Fruit fly (Drosophila melanogaster) whole organism, embryonic: ENCODE measurements around the gene CG11842.

ENCODE experiments used
- Aef1 ChIP-seq: fragments of 200-800 bp; sonication (Bioruptor generic); IDR thresholded peaks from 3 replicates; pipeline ENCODE4 v1.3.6; 2022; ENCODE audit warnings: missing biosample characterization, missing genetic modification characterization
- CG10321 ChIP-seq: fragments of 200-800 bp; sonication (Bioruptor generic); IDR thresholded peaks from 2 replicates; pipeline ENCODE4 v1.3.6; 2022; ENCODE audit warnings: missing biosample characterization, missing genetic modification characterization
- CG12219 ChIP-seq: fragments of 200-800 bp; sonication (Bioruptor generic); optimal IDR thresholded peaks from 3 replicates; lab custom pipeline; 2018; ENCODE audit warnings: missing biosample characterization, mild to moderate bottlenecking, missing genetic modification characterization
- CG1233 ChIP-seq: fragments of 200-800 bp; sonication (Bioruptor generic); optimal IDR thresholded peaks from 4 replicates; lab custom pipeline; 2018; ENCODE audit warnings: missing biosample characterization, mild to moderate bottlenecking, missing genetic modification characterization
- CG14860 ChIP-seq: fragments of 200-800 bp; sonication (Bioruptor generic); IDR thresholded peaks from 3 replicates; pipeline ENCODE4 v1.3.6; 2022; ENCODE audit warnings: missing biosample characterization, missing genetic modification characterization; ENCODE audit not compliant: partially characterized antibody
- CG17568 ChIP-seq: fragments of 200-800 bp; sonication (Bioruptor generic); optimal IDR thresholded peaks from 2 replicates; lab custom pipeline; 2018; ENCODE audit warnings: missing biosample characterization, mild to moderate bottlenecking, missing genetic modification characterization, moderate library complexity
- CG17802 ChIP-seq: fragments of 200-800 bp; sonication (Bioruptor generic); optimal IDR thresholded peaks from 2 replicates; lab custom pipeline; 2018; ENCODE audit warnings: missing biosample characterization, mild to moderate bottlenecking, missing genetic modification characterization, moderate library complexity
- CG18764 ChIP-seq: fragments of 200-800 bp; sonication (Bioruptor generic); optimal IDR thresholded peaks from 3 replicates; lab custom pipeline; 2016; ENCODE audit warnings: missing biosample characterization, missing genetic modification characterization
- CG2199 ChIP-seq: fragments of 200-800 bp; sonication (Bioruptor generic); IDR thresholded peaks from 3 replicates; pipeline ENCODE4 v1.3.6; 2022; ENCODE audit warnings: missing biosample characterization, missing genetic modification characterization
- CG30431 ChIP-seq: fragments of 200-800 bp; sonication (Bioruptor generic); optimal IDR thresholded peaks from 2 replicates; lab custom pipeline; 2017; ENCODE audit warnings: missing biosample characterization, missing genetic modification characterization
- CG31224 ChIP-seq: fragments of 200-800 bp; sonication (Bioruptor generic); IDR thresholded peaks from 2 replicates; pipeline ENCODE4 v1.3.6; 2022; ENCODE audit warnings: missing biosample characterization, missing genetic modification characterization
- CG32772 ChIP-seq: fragments of 200-800 bp; sonication (Bioruptor generic); IDR thresholded peaks from 2 replicates; pipeline ENCODE4 v1.3.6; 2022; ENCODE audit warnings: missing biosample characterization, missing genetic modification characterization
- CG3407 ChIP-seq: fragments of 200-800 bp; sonication (Bioruptor generic); optimal IDR thresholded peaks from 2 replicates; lab custom pipeline; 2018; ENCODE audit warnings: missing biosample characterization, mild to moderate bottlenecking, missing genetic modification characterization
- CG3838 ChIP-seq: fragments of 200-800 bp; sonication (Bioruptor generic); optimal IDR thresholded peaks from 3 replicates; lab custom pipeline; 2016; ENCODE audit warnings: missing biosample characterization, missing genetic modification characterization
- CG4328 ChIP-seq: fragments of 200-800 bp; sonication (Bioruptor generic); optimal IDR thresholded peaks from 3 replicates; lab custom pipeline; 2017; ENCODE audit warnings: missing biosample characterization, missing genetic modification reagents, missing genetic modification characterization
- CG4360 ChIP-seq: fragments of 200-800 bp; sonication (Bioruptor generic); IDR thresholded peaks from 2 replicates; pipeline ENCODE4 v1.3.6; 2022; ENCODE audit warnings: missing biosample characterization, missing genetic modification characterization
- CG6854 ChIP-seq: fragments of 200-800 bp; sonication (Bioruptor generic); optimal IDR thresholded peaks from 3 replicates; lab custom pipeline; 2017; ENCODE audit warnings: missing biosample characterization, mild to moderate bottlenecking, missing genetic modification characterization
- CG7372 ChIP-seq: fragments of 200-800 bp; sonication (Bioruptor generic); IDR thresholded peaks from 2 replicates; pipeline ENCODE4 v1.3.6; 2022; ENCODE audit warnings: missing biosample characterization, missing genetic modification characterization
- CG8924 ChIP-seq: fragments of 200-800 bp; optimal IDR thresholded peaks from 3 replicates; lab custom pipeline; 2019; ENCODE audit warnings: missing biosample characterization, mild to moderate bottlenecking, missing genetic modification characterization, moderate library complexity
- Chrac-16 ChIP-seq: fragments of 200-800 bp; sonication (Bioruptor generic); optimal IDR thresholded peaks from 3 replicates; lab custom pipeline; 2016; ENCODE audit warnings: missing biosample characterization, missing genetic modification characterization
- E2f1 ChIP-seq: fragments of 200-800 bp; sonication (Bioruptor generic); IDR thresholded peaks from 2 replicates; pipeline ENCODE4 v1.3.6; 2022; ENCODE audit warnings: missing biosample characterization, missing genetic modification characterization
- Ets65A ChIP-seq: fragments of 200-800 bp; sonication (Bioruptor generic); peaks from one replicate; lab custom pipeline; 2016; ENCODE audit warnings: missing biosample characterization, missing genetic modification characterization
- HHEX ChIP-seq: fragments of 200-800 bp; sonication (Bioruptor generic); optimal IDR thresholded peaks from 3 replicates; lab custom pipeline; 2017; ENCODE audit warnings: missing biosample characterization, mild to moderate bottlenecking, missing genetic modification characterization, missing genetic modification reagents
- Hmr ChIP-seq: fragments of 200-800 bp; sonication (Bioruptor generic); optimal IDR thresholded peaks from 3 replicates; lab custom pipeline; 2017; ENCODE audit warnings: mild to moderate bottlenecking, missing biosample characterization, missing genetic modification reagents, missing genetic modification characterization
- Hr78 ChIP-seq, 2 experiments: fragments of 200-800 bp in 1 of 2; fragments of >200 bp in 1 of 2; sonication (Bioruptor generic) in 1 of 2; optimal IDR thresholded peaks; 2 replicates each; lab custom pipeline; 2017 to 2019; ENCODE audit warnings: missing biosample characterization in 2 of 2, missing genetic modification characterization in 2 of 2, mild to moderate bottlenecking in 1 of 2, moderate library complexity in 1 of 2
- Kr ChIP-seq: fragments of 200-800 bp; sonication (Bioruptor generic); optimal IDR thresholded peaks from 2 replicates; lab custom pipeline; 2017; ENCODE audit warnings: missing biosample characterization, mild to moderate bottlenecking, missing genetic modification characterization
- Lim3 ChIP-seq: fragments of 200-800 bp; sonication (Bioruptor generic); IDR thresholded peaks from 2 replicates; pipeline ENCODE4 v1.3.6; 2022; ENCODE audit warnings: missing biosample characterization, missing genetic modification characterization
- MTF-1 ChIP-seq: fragments of 200-800 bp; sonication (Bioruptor generic); optimal IDR thresholded peaks from 2 replicates; lab custom pipeline; 2018; ENCODE audit warnings: missing biosample characterization, mild to moderate bottlenecking, missing genetic modification characterization, borderline replicate concordance
- Stat92E ChIP-seq, 3 experiments: fragments of >200 bp in 2 of 3; fragments of 200-800 bp in 1 of 3; sonication (Bioruptor generic) in 1 of 3; optimal IDR thresholded peaks; 2 replicates each; lab custom pipeline; 2017 to 2019; ENCODE audit warnings: missing biosample characterization in 3 of 3, missing genetic modification characterization in 3 of 3, mild to moderate bottlenecking in 1 of 3, moderate library complexity in 1 of 3
- Tbp ChIP-seq: fragments of >200 bp; optimal IDR thresholded peaks from 2 replicates; lab custom pipeline; 2018; ENCODE audit warnings: missing biosample characterization, missing genetic modification characterization
- Trl ChIP-seq, 3 experiments: fragments of >200 bp in 2 of 3; fragments of 200-800 bp in 1 of 3; sonication (Bioruptor generic) in 1 of 3; optimal IDR thresholded peaks; 2 replicates in 1 of 3; 3 replicates in 2 of 3; lab custom pipeline; 2016 to 2017; ENCODE audit warnings: missing biosample characterization in 1 of 3, missing genetic modification characterization in 1 of 3
- Vsx1 ChIP-seq: fragments of 200-800 bp; sonication (Bioruptor generic); optimal IDR thresholded peaks from 2 replicates; lab custom pipeline; 2017; ENCODE audit warnings: missing biosample characterization, mild to moderate bottlenecking, missing genetic modification characterization, missing genetic modification reagents
- ac ChIP-seq: fragments of 200-800 bp; sonication (Bioruptor generic); optimal IDR thresholded peaks from 3 replicates; lab custom pipeline; 2017; ENCODE audit warnings: missing biosample characterization, mild to moderate bottlenecking, missing genetic modification characterization
- crp ChIP-seq, 2 experiments: fragments of 200-800 bp; sonication (Bioruptor generic); optimal IDR thresholded peaks; 2 replicates in 1 of 2; 3 replicates in 1 of 2; lab custom pipeline; 2017; ENCODE audit warnings: missing biosample characterization in 2 of 2, missing genetic modification characterization in 2 of 2, mild to moderate bottlenecking in 1 of 2, moderate library complexity in 1 of 2
- cwo ChIP-seq: fragments of 200-800 bp; sonication (Bioruptor generic); optimal IDR thresholded peaks from 3 replicates; lab custom pipeline; 2017; ENCODE audit warnings: missing biosample characterization, missing genetic modification characterization, mild to moderate bottlenecking, moderate library complexity, missing genetic modification reagents
- da ChIP-seq: fragments of 200-800 bp; sonication (Bioruptor generic); optimal IDR thresholded peaks from 2 replicates; lab custom pipeline; 2016; ENCODE audit warnings: missing biosample characterization, missing genetic modification characterization
- dmrt99B ChIP-seq: fragments of 200-800 bp; sonication (Bioruptor generic); optimal IDR thresholded peaks from 2 replicates; lab custom pipeline; 2018; ENCODE audit warnings: missing biosample characterization, mild to moderate bottlenecking, missing genetic modification characterization, moderate library complexity
- gro ChIP-seq: fragments of 200-800 bp; sonication (Bioruptor generic); optimal IDR thresholded peaks from 2 replicates; lab custom pipeline; 2016; ENCODE audit warnings: missing biosample characterization, missing genetic modification characterization
- ind ChIP-seq: fragments of 200-800 bp; sonication (Bioruptor generic); optimal IDR thresholded peaks from 3 replicates; lab custom pipeline; 2016; ENCODE audit warnings: missing biosample characterization, missing genetic modification characterization
- jigr1 ChIP-seq: fragments of 200-800 bp; sonication (Bioruptor generic); IDR thresholded peaks from 3 replicates; pipeline ENCODE4 v1.3.6; 2022; ENCODE audit warnings: missing biosample characterization, missing genetic modification characterization
- ken ChIP-seq: fragments of 200-800 bp; sonication (Bioruptor generic); IDR thresholded peaks from 3 replicates; pipeline ENCODE4 v1.3.6; 2022; ENCODE audit warnings: missing biosample characterization, missing genetic modification characterization
- maf-S ChIP-seq: fragments of 200-800 bp; sonication (Bioruptor generic); optimal IDR thresholded peaks from 2 replicates; lab custom pipeline; 2016; ENCODE audit warnings: missing biosample characterization, missing genetic modification characterization
- sd ChIP-seq: fragments of 200-800 bp; sonication (Bioruptor generic); optimal IDR thresholded peaks from 3 replicates; lab custom pipeline; 2018; ENCODE audit warnings: missing biosample characterization, mild to moderate bottlenecking, missing genetic modification characterization, moderate library complexity
- sqz ChIP-seq: fragments of 200-800 bp; sonication (Bioruptor generic); optimal IDR thresholded peaks from 3 replicates; lab custom pipeline; 2018; ENCODE audit warnings: missing biosample characterization, mild to moderate bottlenecking, missing genetic modification characterization
- tll ChIP-seq, 2 experiments: fragments of 200-800 bp in 1 of 2; fragments of >200 bp in 1 of 2; sonication (Bioruptor generic) in 1 of 2; optimal IDR thresholded peaks; 2 replicates each; lab custom pipeline; 2017 to 2019; ENCODE audit warnings: missing biosample characterization in 2 of 2, missing genetic modification characterization in 2 of 2, mild to moderate bottlenecking in 1 of 2, moderate library complexity in 1 of 2
- ttk ChIP-seq: fragments of 200-800 bp; sonication (Bioruptor generic); IDR thresholded peaks from 2 replicates; pipeline ENCODE4 v2.1.2; 2022; ENCODE audit warnings: missing biosample characterization, missing genetic modification characterization
- vvl ChIP-seq: fragments of 200-800 bp; sonication (Bioruptor generic); IDR thresholded peaks from 2 replicates; pipeline ENCODE4 v1.3.6; 2022; ENCODE audit warnings: missing biosample characterization, missing genetic modification characterization
- zen2 ChIP-seq: fragments of 200-800 bp; sonication (Bioruptor generic); IDR thresholded peaks from 3 replicates; pipeline ENCODE4 v1.3.6; 2022; ENCODE audit warnings: missing biosample characterization, missing genetic modification characterization; ENCODE audit not compliant: partially characterized antibody

Gene CG11842

DNA sequence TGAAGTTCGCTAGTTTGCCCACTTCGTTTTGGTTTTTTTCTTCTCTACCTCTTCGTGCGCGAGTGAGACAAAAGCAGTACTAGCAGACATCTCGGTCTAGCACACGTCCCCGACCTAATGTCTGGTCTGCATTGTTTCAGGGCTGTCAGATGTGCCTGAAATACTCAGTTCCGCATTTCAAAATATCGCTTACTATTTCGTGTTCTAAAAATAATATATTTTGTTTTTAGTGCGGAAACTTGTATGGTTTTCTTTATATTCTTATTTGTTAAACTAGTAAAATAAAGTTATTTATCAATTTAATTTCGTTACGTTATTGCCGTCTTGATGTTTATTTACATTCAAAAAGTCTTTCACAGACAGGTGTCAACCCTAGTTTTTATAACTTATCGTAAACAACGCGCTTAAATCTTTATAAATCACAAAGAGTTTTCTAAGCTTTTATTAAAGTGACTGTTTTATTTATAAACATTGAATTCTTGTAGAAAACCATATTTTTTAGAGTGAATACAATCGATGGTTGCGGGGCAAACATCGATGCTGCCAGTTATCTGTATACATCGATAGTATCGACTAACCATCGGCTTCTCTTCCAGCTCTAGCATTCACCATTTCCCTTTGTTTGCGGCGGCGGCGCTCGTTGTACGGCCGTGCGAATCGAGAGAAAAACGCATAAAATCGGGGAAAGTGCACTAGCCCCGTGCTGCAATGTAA is 10.9 kb downstream of the CG11842 start (continued):
- TF ChIP-seq CG3407 (GFP tag; lab: Kevin White, UChicago) = peak; percentile 48
- no peak for TF ChIP-seq ken (GFP tag; lab: Robert Waterston, UW)
- no peak for TF ChIP-seq Trl (optimal IDR thresholded peaks at IDR 0.05; lab: Kevin White, UChicago)
- TF ChIP-seq Trl (GFP tag; optimal IDR thresholded peaks at IDR 0.05; lab: Kevin White, UChicago) = peak; percentile 65
- no peak for TF ChIP-seq CG7372 (GFP tag; lab: Robert Waterston, UW)
- TF ChIP-seq HHEX (GFP tag; lab: Kevin White, UChicago) = peak; percentile 57
- no peak for TF ChIP-seq ac (GFP tag; lab: Kevin White, UChicago)
- peak; percentile 83 for TF ChIP-seq CG8924
- TF ChIP-seq Ets65A (GFP tag; lab: Kevin White, UChicago) = peak; percentile 97
- TF ChIP-seq crp (GFP tag; optimal IDR thresholded peaks at IDR 0.05; lab: Kevin White, UChicago) = peak in 1 of 2 experiments; percentile 22
- no peak for TF ChIP-seq Tbp (GFP tag; lab: Kevin White, UChicago)
- peak; percentile 62 for TF ChIP-seq Chrac-16 (GFP tag; lab: Kevin White, UChicago)
- TF ChIP-seq CG32772 (GFP tag; lab: Robert Waterston, UW) = no peak
- no peak for TF ChIP-seq Stat92E (GFP tag; optimal IDR thresholded peaks at IDR 0.05; lab: Kevin White, UChicago)
- TF ChIP-seq ind (GFP tag; lab: Kevin White, UChicago) = peak; percentile 64
- peak; percentile 22 for TF ChIP-seq CG17568
- TF ChIP-seq ttk = no peak
- peak; percentile 73 for TF ChIP-seq CG1233 (GFP tag; lab: Kevin White, UChicago)
- peak; percentile 65 for TF ChIP-seq cwo (GFP tag; lab: Kevin White, UChicago)
- no peak for TF ChIP-seq CG6854 (GFP tag; lab: Kevin White, UChicago)
- no peak for TF ChIP-seq Kr (GFP tag; lab: Kevin White, UChicago)
- peak; percentile 24 for TF ChIP-seq CG3838 (GFP tag; lab: Kevin White, UChicago)
- TF ChIP-seq CG4328 (GFP tag; lab: Kevin White, UChicago) = peak; percentile 70
- peak; percentile 63 for TF ChIP-seq gro (GFP tag; lab: Kevin White, UChicago)
- TF ChIP-seq CG31224 (GFP tag; lab: Robert Waterston, UW) = no peak
- no peak for TF ChIP-seq CG17802 (tag; lab: Kevin White, UChicago)
- no peak for TF ChIP-seq sd
- TF ChIP-seq jigr1 = no peak
- no peak for TF ChIP-seq CG18764
- TF ChIP-seq tll (GFP tag; optimal IDR thresholded peaks at IDR 0.05; lab: Kevin White, UChicago) = no peak
- TF ChIP-seq CG10321 (GFP tag; lab: Robert Waterston, UW) = no peak
- peak; percentile 13 for TF ChIP-seq CG30431
- no peak for TF ChIP-seq MTF-1 (GFP tag; lab: Kevin White, UChicago)
- no peak for TF ChIP-seq Lim3 (GFP tag; lab: Robert Waterston, UW)
- no peak for TF ChIP-seq vvl (GFP tag; lab: Robert Waterston, UW)
- TF ChIP-seq da (GFP tag; lab: Kevin White, UChicago) = peak; percentile 41
- TF ChIP-seq dmrt99B = peak; percentile 74
- TF ChIP-seq maf-S = peak; percentile 57
- TF ChIP-seq Hr78 (GFP tag; optimal IDR thresholded peaks at IDR 0.05; lab: Kevin White, UChicago) = no peak
- no peak for TF ChIP-seq zen2 (GFP tag; lab: Robert Waterston, UW)
- TF ChIP-seq CG4360 (GFP tag; lab: Robert Waterston, UW) = no peak
- no peak for TF ChIP-seq CG14860 (GFP tag; lab: Robert Waterston, UW)
- no peak for TF ChIP-seq CG2199 (GFP tag; lab: Robert Waterston, UW)
- no peak for TF ChIP-seq Aef1 (GFP tag; lab: Robert Waterston, UW)
- peak; percentile 75 for TF ChIP-seq Hmr (GFP tag; lab: Kevin White, UChicago)
- peak; percentile 41 for TF ChIP-seq sqz
- TF ChIP-seq Vsx1 (GFP tag; lab: Kevin White, UChicago) = peak; percentile 8
- TF ChIP-seq CG12219 (GFP tag; lab: Kevin White, UChicago) = peak; percentile 34
- TF ChIP-seq E2f1 = no peak
